Worm (Caenorhabditis elegans) whole organism, L4/young adult: ENCODE results near the gene metl-9.

Experiments
- W03F9.2 ChIP-seq: fragments of 150-350 bp; optimal IDR thresholded peaks from 2 replicates; lab custom pipeline; 2014; ENCODE audit warnings: missing biosample characterization, missing genetic modification characterization
- dao-5 ChIP-seq: sonication (generic microtip); optimal IDR thresholded peaks from 2 replicates; lab custom pipeline; 2016; ENCODE audit warnings: missing genotype, missing genetic modification characterization, moderate library complexity, missing compliant biosample characterization
- him-1 ChIP-seq: sonication (generic microtip); optimal IDR thresholded peaks from 2 replicates; lab custom pipeline; 2016; ENCODE audit warnings: missing genotype, missing genetic modification reagents, missing genetic modification characterization, missing compliant biosample characterization

DNA sequence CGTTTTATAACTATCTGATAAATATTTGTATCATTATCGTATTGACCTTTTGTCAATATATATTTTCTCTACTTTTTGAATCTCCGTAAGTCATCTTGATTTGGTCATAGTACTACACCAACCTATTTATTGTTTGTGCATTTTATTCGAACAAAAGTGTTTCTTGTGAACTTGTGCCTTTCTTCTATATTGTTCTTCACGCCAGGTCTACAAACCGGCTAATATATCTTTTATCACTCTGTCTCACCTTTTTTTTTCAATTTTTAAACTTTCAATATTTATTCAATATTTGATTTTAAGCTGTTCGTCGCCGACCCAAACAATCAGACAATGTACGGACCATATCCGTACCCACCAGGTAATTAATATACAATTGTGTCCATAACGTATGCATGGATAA, 37.1 kb upstream of the metl-9 start, which contains the start of gene hrpa-2:
- TF ChIP-seq dao-5 (no peak), him-1 (tag; lab: Kevin White, UChicago) (no peak), W03F9.2 (tag; lab: Kevin White, UChicago) (no peak)
